Worm (Caenorhabditis elegans): ENCODE data around the gene F09E10.6.

The F09E10.6 gene

DNA sequence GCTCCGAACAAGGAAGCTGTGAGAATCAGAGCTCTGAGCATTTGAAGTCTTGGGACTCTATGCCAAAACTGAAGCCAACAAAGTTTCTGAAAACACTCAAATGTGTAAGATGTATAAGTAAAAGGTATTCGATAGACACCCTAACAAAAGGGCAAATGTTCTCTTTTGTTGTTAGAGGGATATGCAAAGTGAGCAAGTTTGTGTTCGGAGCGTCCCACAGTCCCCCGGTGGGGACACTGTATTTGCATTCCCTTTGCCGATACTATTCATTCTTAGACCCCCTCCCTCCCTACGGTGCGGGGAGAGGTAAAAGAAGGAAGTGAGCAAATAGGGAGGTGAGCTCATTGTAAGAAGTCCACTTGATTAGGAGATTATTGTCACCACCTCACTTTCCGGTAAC is at the start of gene F09E10.6:
Gene F09E10.6, minus strand, starts transcription at position 101 of the 400 bp plus-strand sequence.
- no peak for TF ChIP-seq ztf-11 (tag; optimal IDR thresholded peaks at IDR 0.05)
- TF ChIP-seq nhr-237 (tag; optimal IDR thresholded peaks at IDR 0.05), result no peak
- no peak for TF ChIP-seq ztf-4 (tag; optimal IDR thresholded peaks at IDR 0.05)
- TF ChIP-seq zag-1 (tag; optimal IDR thresholded peaks at IDR 0.05), result no peak
- no peak for TF ChIP-seq lin-11 (tag; optimal IDR thresholded peaks at IDR 0.05)
- no peak for TF ChIP-seq blmp-1 (tag; optimal IDR thresholded peaks at IDR 0.05; ENCODE audit: insufficient read depth)
- TF ChIP-seq crh-2 (tag; optimal IDR thresholded peaks at IDR 0.05), result no peak
- TF ChIP-seq ZK546.5 (tag; optimal IDR thresholded peaks at IDR 0.05), result no peak
- TF ChIP-seq Y55F3AM.14 (GFP tag; optimal IDR thresholded peaks at IDR 0.05), result no peak
- no peak for TF ChIP-seq lin-39 (tag; optimal IDR thresholded peaks at IDR 0.05)
- TF ChIP-seq C34F6.9 (tag; optimal IDR thresholded peaks at IDR 0.05), result no peak
- TF ChIP-seq ztf-1 (GFP tag; conservative IDR thresholded peaks at IDR 0.05), result no peak
- no peak for TF ChIP-seq nhr-6 (tag; optimal IDR thresholded peaks at IDR 0.05)
- TF ChIP-seq ceh-16 (tag; optimal IDR thresholded peaks at IDR 0.05), result no peak

DNA sequence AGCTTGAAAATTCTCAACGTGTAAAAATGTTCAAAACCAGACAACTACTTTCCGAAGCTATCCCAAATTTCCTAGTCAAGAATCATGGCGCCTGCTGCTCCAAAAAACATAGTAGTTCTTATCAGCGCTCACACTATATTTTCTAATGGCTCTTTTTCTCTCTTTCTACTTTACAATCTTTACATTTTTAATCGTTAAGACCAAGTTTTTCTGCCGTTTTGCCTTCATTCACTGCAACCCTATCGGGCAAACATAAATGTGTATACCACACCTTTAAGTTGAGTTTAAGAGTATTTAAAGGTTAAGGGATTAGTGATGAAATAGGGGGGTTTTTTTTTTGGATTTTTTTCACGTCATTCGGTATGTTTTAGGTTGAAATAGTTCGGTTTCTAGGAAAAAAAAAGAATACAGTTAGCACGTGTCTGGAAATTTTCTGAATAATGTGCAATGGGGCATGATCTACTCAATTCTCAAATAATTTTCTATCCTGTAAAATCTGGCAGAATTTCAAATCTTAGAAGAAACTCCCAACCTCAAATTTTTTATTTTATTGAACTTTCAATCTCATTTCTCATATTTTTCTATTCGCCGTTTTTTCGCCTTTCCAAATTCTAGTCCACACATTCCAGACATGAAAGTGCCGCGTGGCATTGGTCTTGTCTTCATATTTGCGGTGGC is 49.5 kb upstream of the F09E10.6 start, which contains the start of gene K06A9.1:
Gene K06A9.1, plus strand, starts transcription at position 628 of the 678 bp plus-strand sequence.
- TF ChIP-seq sma-9 (GFP tag; optimal IDR thresholded peaks at IDR 0.05), result peak; percentile 21
- no peak for TF ChIP-seq sma-9 (tag; optimal IDR thresholded peaks at IDR 0.05)
- TF ChIP-seq blmp-1 (tag; optimal IDR thresholded peaks at IDR 0.05; ENCODE audit: insufficient read depth), result no peak
- peak; percentile 55 for TF ChIP-seq fos-1 (tag; optimal IDR thresholded peaks at IDR 0.05)
- no peak for TF ChIP-seq elt-3 (tag; optimal IDR thresholded peaks at IDR 0.05)

DNA sequence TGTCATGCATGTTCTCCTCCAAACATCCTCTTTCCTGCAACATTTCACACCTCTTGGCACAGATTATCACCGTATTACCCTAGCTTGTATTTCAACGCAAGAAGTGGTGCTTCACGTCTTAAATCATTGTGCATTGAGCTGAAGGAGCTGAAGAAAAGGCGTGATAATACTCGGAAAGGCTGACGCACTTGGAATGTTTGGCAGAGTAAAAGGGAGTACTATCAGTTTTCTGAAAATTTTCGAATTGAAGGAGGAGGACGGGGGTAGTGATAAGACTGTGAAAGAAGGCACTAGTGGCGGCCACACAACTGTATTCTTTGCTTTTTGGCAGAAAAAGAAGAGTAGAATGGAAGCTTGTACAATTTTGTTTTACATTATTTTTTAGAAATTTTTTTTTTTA is 46.0 kb upstream of the F09E10.6 start:
- TF ChIP-seq ama-1 (optimal IDR thresholded peaks at IDR 0.05), result no peak
- TF ChIP-seq fos-1 (tag; optimal IDR thresholded peaks at IDR 0.05), result peak; percentile 68
- no peak for TF ChIP-seq zag-1 (tag; optimal IDR thresholded peaks at IDR 0.05)
- TF ChIP-seq sma-9 (GFP tag; optimal IDR thresholded peaks at IDR 0.05), result no peak
- TF ChIP-seq sma-9 (tag; optimal IDR thresholded peaks at IDR 0.05), result no peak

DNA sequence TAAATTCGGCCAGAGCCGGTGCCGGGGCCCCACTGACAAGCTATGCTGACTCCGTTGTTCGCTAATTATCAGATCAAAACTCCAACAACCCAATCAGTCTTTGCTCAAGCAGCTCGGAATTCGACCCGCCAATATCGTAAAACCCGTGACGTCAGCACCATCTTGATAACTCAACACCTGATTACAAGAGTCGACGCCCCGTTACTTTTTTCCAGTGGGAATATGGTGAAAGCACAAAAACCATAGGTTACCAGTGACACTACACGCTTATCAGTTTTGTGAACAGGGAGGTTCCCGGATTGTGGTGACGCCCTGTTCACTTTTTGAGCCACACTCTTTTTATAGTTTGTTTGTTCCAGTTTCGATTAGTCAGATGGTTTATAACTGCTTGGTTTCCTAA is 43.6 kb upstream of the F09E10.6 start:
- peak; percentile 59 for TF ChIP-seq fos-1 (tag; optimal IDR thresholded peaks at IDR 0.05)
- TF ChIP-seq F13H6.1 (tag; optimal IDR thresholded peaks at IDR 0.05), result no peak
- TF ChIP-seq sma-9 (GFP tag; optimal IDR thresholded peaks at IDR 0.05), result peak; percentile 51
- TF ChIP-seq sma-9 (tag; optimal IDR thresholded peaks at IDR 0.05), result no peak

DNA sequence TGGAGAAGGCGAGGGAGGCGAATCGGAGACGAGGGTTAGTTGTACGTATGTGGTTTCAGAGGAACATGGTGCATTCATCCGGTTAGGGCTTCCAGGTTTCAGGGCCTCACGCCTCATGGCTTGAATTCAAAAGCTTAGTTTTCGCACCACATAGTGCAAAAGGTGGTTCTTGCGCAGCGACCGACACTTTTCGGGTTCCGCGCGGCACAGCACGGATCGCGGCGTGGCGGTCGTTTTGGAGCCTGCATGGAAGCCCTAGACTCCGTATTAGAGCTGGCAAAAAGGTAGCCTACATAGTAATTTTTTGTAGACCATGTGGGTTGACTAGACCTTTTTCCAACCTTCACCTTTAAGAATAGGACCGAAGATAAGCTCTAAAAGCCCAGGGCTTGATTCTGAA is 41.3 kb upstream of the F09E10.6 start:
- no peak for TF ChIP-seq nhr-12 (tag; optimal IDR thresholded peaks at IDR 0.05)
- no peak for TF ChIP-seq nhr-77 (tag; optimal IDR thresholded peaks at IDR 0.05)
- TF ChIP-seq ZK546.5 (tag; optimal IDR thresholded peaks at IDR 0.05), result no peak
- TF ChIP-seq skn-1 (tag; optimal IDR thresholded peaks at IDR 0.05), result no peak
- TF ChIP-seq ama-1 (optimal IDR thresholded peaks at IDR 0.05), result no peak
- TF ChIP-seq nhr-237 (tag; optimal IDR thresholded peaks at IDR 0.05), result no peak
- no peak for TF ChIP-seq nhr-6 (tag; optimal IDR thresholded peaks at IDR 0.05)
- TF ChIP-seq sma-3 (GFP tag; optimal IDR thresholded peaks at IDR 0.05), result no peak
- TF ChIP-seq ceh-82 (tag; optimal IDR thresholded peaks at IDR 0.05), result no peak
- no peak for TF ChIP-seq aly-2 (tag; optimal IDR thresholded peaks at IDR 0.05)
- no peak for TF ChIP-seq snpc-4 (tag; optimal IDR thresholded peaks at IDR 0.05)
- no peak for TF ChIP-seq alr-1 (tag; optimal IDR thresholded peaks at IDR 0.05)
- no peak for TF ChIP-seq R02D3.7 (tag; optimal IDR thresholded peaks at IDR 0.05)
- TF ChIP-seq peb-1 (tag; optimal IDR thresholded peaks at IDR 0.05), result no peak
- TF ChIP-seq gmeb-1 (tag; optimal IDR thresholded peaks at IDR 0.05), result no peak
- TF ChIP-seq lin-11 (tag; optimal IDR thresholded peaks at IDR 0.05), result no peak
- no peak for TF ChIP-seq mbf-1 (tag; optimal IDR thresholded peaks at IDR 0.05)
- no peak for TF ChIP-seq nhr-11 (tag; optimal IDR thresholded peaks at IDR 0.05)
- TF ChIP-seq F13H6.1 (tag; optimal IDR thresholded peaks at IDR 0.05), result no peak

DNA sequence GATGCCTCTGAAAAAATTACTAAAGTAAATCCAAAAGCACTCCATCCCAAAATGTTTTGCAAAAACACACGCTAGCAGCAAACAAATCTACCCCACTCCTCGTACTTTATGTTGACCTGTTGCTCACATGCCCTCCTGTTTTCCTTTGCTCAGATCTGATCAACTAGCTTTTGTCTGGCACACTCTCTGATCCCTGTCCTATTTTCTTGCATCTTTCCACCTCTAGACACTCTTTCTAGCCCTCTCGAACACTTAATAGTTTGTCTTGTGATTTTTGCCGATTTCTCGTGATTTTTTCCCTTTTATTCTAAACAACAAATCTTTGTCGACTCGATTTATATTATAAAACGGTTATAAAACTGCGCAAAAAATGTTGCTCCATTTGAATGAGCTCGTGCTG is 38.7 kb upstream of the F09E10.6 start, which contains the start of gene K06A9.2:
Gene K06A9.2, plus strand, starts transcription at position 229 of the 400 bp plus-strand sequence.
- no peak for TF ChIP-seq F13H6.1 (tag; optimal IDR thresholded peaks at IDR 0.05)
- TF ChIP-seq peb-1 (tag; optimal IDR thresholded peaks at IDR 0.05), result no peak
- TF ChIP-seq C34F6.9 (tag; optimal IDR thresholded peaks at IDR 0.05), result peak; percentile 48
- no peak for TF ChIP-seq sem-4 (tag; optimal IDR thresholded peaks at IDR 0.05)
- peak in 1 of 2 experiments; percentile 30 for TF ChIP-seq lsy-2 (tag; optimal IDR thresholded peaks at IDR 0.05)
- no peak for TF ChIP-seq ceh-16 (tag; optimal IDR thresholded peaks at IDR 0.05)
- peak; percentile 72 for TF ChIP-seq nhr-129 (tag; optimal IDR thresholded peaks at IDR 0.05)

Data from whole organism, L2 larva.